Worm (Caenorhabditis elegans): ENCODE data around the gene shn-1.

Gene shn-1

DNA sequence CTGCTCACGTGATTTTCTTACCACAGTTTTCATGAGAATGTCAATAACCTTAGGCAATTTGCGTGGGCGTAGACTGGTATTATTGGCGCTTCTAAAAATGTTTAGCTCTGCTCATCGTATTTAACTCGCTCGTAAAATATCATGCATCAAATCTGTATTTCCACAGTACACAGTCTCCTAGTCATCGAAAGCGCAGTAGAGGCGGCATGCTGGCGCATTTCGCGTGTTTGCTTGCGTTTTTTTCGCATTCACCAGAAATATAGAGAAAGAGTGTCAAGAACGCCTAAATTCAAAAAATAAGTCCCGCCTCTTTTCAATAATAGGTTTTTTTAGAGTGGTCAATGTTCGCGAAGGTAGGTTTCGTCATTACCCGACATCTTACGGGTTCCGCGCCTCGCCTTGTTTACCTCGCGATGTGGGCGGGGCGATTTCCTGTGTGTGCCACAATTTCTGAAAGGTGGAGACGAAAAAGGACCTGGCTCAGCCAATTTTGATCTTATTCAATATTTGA is 14.1 kb downstream of the shn-1 start (continued):
- TF ChIP-seq ceh-88 (GFP tag; IDR thresholded peaks at IDR 0.05) (no peak), lir-3 (tag; optimal IDR thresholded peaks at IDR 0.05; ENCODE audit: poor library complexity) (no peak), lin-35 (GFP tag; optimal IDR thresholded peaks at IDR 0.05) (no peak), rnt-1 (tag; optimal IDR thresholded peaks at IDR 0.05) (peak; percentile 23), efl-3 (GFP tag; optimal IDR thresholded peaks at IDR 0.05) (no peak), lin-13 (GFP tag; optimal IDR thresholded peaks at IDR 0.05) (peak; percentile 1), efl-1 (optimal IDR thresholded peaks at IDR 0.05) (peak; percentile 2 to 54), efl-1 (GFP tag; optimal IDR thresholded peaks at IDR 0.05 in 1 of 2) (peak in 1 of 2 experiments; percentile 56), lsy-2 (tag; optimal IDR thresholded peaks at IDR 0.05) (peak in 1 of 2 experiments; percentile 14), mdl-1 (tag; optimal IDR thresholded peaks at IDR 0.05) (no peak), fkh-10 (GFP tag; optimal IDR thresholded peaks at IDR 0.05) (no peak), hlh-4 (tag; optimal IDR thresholded peaks at IDR 0.05) (no peak), lin-15B (tag; optimal IDR thresholded peaks at IDR 0.05) (peak; percentile 13), dpl-1 (GFP tag; optimal IDR thresholded peaks at IDR 0.05) (peak in 2 of 3 experiments; percentile 17 to 35), grh-1 (GFP tag; IDR thresholded peaks at IDR 0.05) (peak; percentile 8; the same call in 1 of the 2 replicates), elt-2 (tag; optimal IDR thresholded peaks at IDR 0.05) (peak; percentile 62), nhr-19 (GFP tag; conservative IDR thresholded peaks at IDR 0.05) (peak; percentile 60), nhr-90 (tag; optimal IDR thresholded peaks at IDR 0.05; ENCODE audit: poor library complexity) (peak; percentile 69), nhr-71 (tag; optimal IDR thresholded peaks at IDR 0.05) (peak; percentile 69), ceh-82 (tag; optimal IDR thresholded peaks at IDR 0.05) (no peak), nhr-237 (tag; optimal IDR thresholded peaks at IDR 0.05) (no peak), lin-14 (GFP tag; optimal IDR thresholded peaks at IDR 0.05) (peak; percentile 66), snu-23 (GFP tag; optimal IDR thresholded peaks at IDR 0.05) (peak; percentile 32), isw-1 (GFP tag; IDR thresholded peaks at IDR 0.05) (no peak)

DNA sequence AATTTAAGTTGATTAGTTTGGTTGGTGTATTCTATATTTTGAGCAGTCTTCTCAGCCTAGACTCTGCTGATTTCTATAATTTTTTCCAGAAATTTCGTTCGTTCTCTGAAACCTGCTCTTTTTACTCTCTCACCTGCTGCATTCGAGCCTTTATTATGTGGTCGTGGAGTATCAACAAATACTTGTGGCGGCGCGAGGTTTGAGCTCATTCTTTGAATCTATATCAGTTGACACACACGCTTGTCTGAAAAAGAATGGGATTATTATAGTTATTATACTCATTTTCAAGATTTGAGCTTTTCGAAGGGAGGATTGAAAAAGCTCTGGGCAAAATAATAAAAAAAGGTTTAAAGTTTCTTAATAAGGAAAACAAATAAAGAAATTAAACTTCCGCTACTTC is 14.7 kb downstream of the shn-1 start:
- TF ChIP-seq sox-4 (tag; optimal IDR thresholded peaks at IDR 0.05) (peak; percentile 28), fkh-8 (tag; optimal IDR thresholded peaks at IDR 0.05) (peak; percentile 82), nhr-47 (tag; optimal IDR thresholded peaks at IDR 0.05) (peak; percentile 13), unc-86 (tag; optimal IDR thresholded peaks at IDR 0.05) (no peak), dsc-1 (tag; optimal IDR thresholded peaks at IDR 0.05) (peak; percentile 57), pax-3 (tag; optimal IDR thresholded peaks at IDR 0.05) (peak; percentile 4), nhr-11 (tag; optimal IDR thresholded peaks at IDR 0.05) (peak; percentile 63), nhr-71 (tag; optimal IDR thresholded peaks at IDR 0.05) (peak; percentile 54), mab-9 (GFP tag; IDR thresholded peaks at IDR 0.05) (no peak), nhr-77 (tag; optimal IDR thresholded peaks at IDR 0.05) (no peak), ets-5 (GFP tag; IDR thresholded peaks at IDR 0.05) (no peak), mep-1 (tag; optimal IDR thresholded peaks at IDR 0.05) (no peak)

DNA sequence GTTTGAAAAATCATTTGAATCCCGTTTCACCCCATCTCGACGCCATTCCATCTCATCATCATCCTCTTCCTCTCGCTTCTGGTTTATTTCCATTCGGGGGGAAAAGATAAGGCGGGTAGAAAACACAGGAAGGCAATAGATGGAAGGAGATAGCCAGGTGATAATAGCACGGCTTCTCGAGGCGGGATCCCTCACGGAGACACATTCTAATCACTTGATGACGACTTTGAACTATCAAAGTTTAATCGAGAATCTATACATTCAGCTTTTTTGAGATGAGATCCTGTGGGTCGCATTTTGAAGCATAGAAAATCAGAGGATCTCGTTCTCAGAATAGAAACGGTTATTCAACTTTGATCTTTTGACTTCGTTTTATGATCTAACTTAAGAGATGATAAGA is 18.8 kb downstream of the shn-1 start, which contains the start of gene C33B4.2:
TSS of gene C33B4.2 (minus strand) at position 165 of the 400 bp plus-strand sequence.
- TF ChIP-seq unc-98 (GFP tag; IDR thresholded peaks at IDR 0.05) (no peak), blmp-1 (tag; optimal IDR thresholded peaks at IDR 0.05) (peak; percentile 6), pqm-1 (tag; optimal IDR thresholded peaks at IDR 0.05) (no peak), C04F5.9 (tag; optimal IDR thresholded peaks at IDR 0.05) (no peak)
